Fruit fly (Drosophila melanogaster) whole organism: ENCODE measurements around the gene Npc2a.

Experiments used
- CG8478 ChIP-seq: fragments of >200 bp; optimal IDR thresholded peaks from 2 replicates; lab custom pipeline; 2018; ENCODE audit warnings: inconsistent platforms
- Dll ChIP-seq: fragments of >200 bp; optimal IDR thresholded peaks from 2 replicates; lab custom pipeline; 2017
- EcR ChIP-seq, 2 experiments: fragments of >200 bp; optimal IDR thresholded peaks; 2 replicates each; lab custom pipeline; 2017; ENCODE audit warnings: missing biosample characterization in 2 of 2, missing genetic modification characterization in 2 of 2, missing genetic modification reagents in 2 of 2
- pan ChIP-seq: fragments of >200 bp; optimal IDR thresholded peaks from 2 replicates; lab custom pipeline; 2017
- psq ChIP-seq: fragments of >200 bp; optimal IDR thresholded peaks from 2 replicates; lab custom pipeline; 2017
- usp ChIP-seq: fragments of >200 bp; optimal IDR thresholded peaks from 2 replicates; lab custom pipeline; 2017; ENCODE audit warnings: missing biosample characterization, missing genetic modification characterization, mixed read lengths

Npc2a gene

dm6 chr2L:1972450-1973119, 15.5 kb upstream of the Npc2a start:
- TF ChIP-seq usp (GFP tag; lab: Kevin White, UChicago) (no peak), CG8478 (peak; percentile 89), Dll (peak; percentile 79)

- TF ChIP-seq usp (GFP tag; lab: Kevin White, UChicago) (no peak), CG8478 (no peak), Dll (no peak), psq (lab: Kevin White, UChicago) (no peak)
Observed at dm6 chr2L:1973957-1974356, 14.1 kb upstream of the Npc2a start, which contains the start of gene Der-1. TSS of gene Der-1 (plus strand) at chr2L:1973957.

dm6 chr2L:1975473-1975872, 12.6 kb upstream of the Npc2a start:
- TF ChIP-seq psq (lab: Kevin White, UChicago) (no peak), usp (GFP tag; lab: Kevin White, UChicago) (no peak), EcR (GFP tag; optimal IDR thresholded peaks at IDR 0.05; lab: Kevin White, UChicago) (no peak), Dll (no peak), CG8478 (no peak), pan (lab: Kevin White, UChicago) (no peak)

- TF ChIP-seq CG8478 (no peak), usp (GFP tag; lab: Kevin White, UChicago) (no peak), pan (lab: Kevin White, UChicago) (no peak), EcR (GFP tag; optimal IDR thresholded peaks at IDR 0.05; lab: Kevin White, UChicago) (no peak), Dll (no peak), psq (lab: Kevin White, UChicago) (no peak)
Observed at dm6 chr2L:1979196-1979818, 8.8 kb upstream of the Npc2a start.

- TF ChIP-seq pan (lab: Kevin White, UChicago) (no peak), usp (GFP tag; lab: Kevin White, UChicago) (no peak)
Observed at dm6 chr2L:1980708-1981339, 7.3 kb upstream of the Npc2a start, which contains the start of the genes CG15356 and CG15362. TSS of gene CG15356 (minus strand) at chr2L:1980755. TSS of gene CG15362 (plus strand) at chr2L:1981176.

dm6 chr2L:1981726-1982367, 6.2 kb upstream of the Npc2a start, which contains the start of gene CG7289:
TSS of gene CG7289 (plus strand) at chr2L:1982217.
- no peak for TF ChIP-seq psq (lab: Kevin White, UChicago)
- peak in 1 of 2 experiments; percentile 92 for TF ChIP-seq EcR (GFP tag; optimal IDR thresholded peaks at IDR 0.05; lab: Kevin White, UChicago)

dm6 chr2L:1986343-1987280, 1.5 kb upstream of the Npc2a start:
- TF ChIP-seq EcR (GFP tag; optimal IDR thresholded peaks at IDR 0.05; lab: Kevin White, UChicago) (no peak), Dll (no peak), usp (GFP tag; lab: Kevin White, UChicago) (no peak), psq (lab: Kevin White, UChicago) (no peak), CG8478 (no peak)

dm6 chr2L:1987434-1988191, 477 bp upstream of the Npc2a start, which contains the start of gene Got2:
TSS of gene Got2 (minus strand) at chr2L:1987758.
- TF ChIP-seq EcR (GFP tag; optimal IDR thresholded peaks at IDR 0.05; lab: Kevin White, UChicago) (no peak), psq (lab: Kevin White, UChicago) (no peak), CG8478 (peak; percentile 32), Dll (no peak)

dm6 chr2L:1989278-1989918, 1.3 kb downstream of the Npc2a start:
- TF ChIP-seq EcR (GFP tag; optimal IDR thresholded peaks at IDR 0.05; lab: Kevin White, UChicago): no peak
- TF ChIP-seq psq (lab: Kevin White, UChicago): no peak
- TF ChIP-seq CG8478: no peak
- no peak for TF ChIP-seq usp (GFP tag; lab: Kevin White, UChicago)
- TF ChIP-seq pan (lab: Kevin White, UChicago): no peak
- no peak for TF ChIP-seq Dll

dm6 chr2L:1992060-1992459, 4.0 kb downstream of the Npc2a start, which contains the start of gene Obp22a:
TSS of gene Obp22a (minus strand) at chr2L:1992160.
- TF ChIP-seq pan (lab: Kevin White, UChicago): no peak
- TF ChIP-seq CG8478: no peak
- no peak for TF ChIP-seq EcR (GFP tag; optimal IDR thresholded peaks at IDR 0.05; lab: Kevin White, UChicago)
- TF ChIP-seq usp (GFP tag; lab: Kevin White, UChicago): no peak
- TF ChIP-seq psq (lab: Kevin White, UChicago): no peak
- TF ChIP-seq Dll: no peak
